Worm (Caenorhabditis elegans) whole organism, mixed stage, embryonic: ENCODE results near the gene F44B9.5.

ENCODE experiments used
- ceh-39 ChIP-seq: fragments of 150-350 bp; optimal IDR thresholded peaks from 2 replicates; lab custom pipeline; 2014; ENCODE audit warnings: missing biosample characterization, missing genetic modification characterization
- ceh-83 ChIP-seq: fragments of 200-800 bp; sonication (Bioruptor generic); optimal IDR thresholded peaks from 2 replicates; lab custom pipeline; 2018; ENCODE audit warnings: mild to moderate bottlenecking, missing genetic modification characterization, missing compliant biosample characterization
- ces-1 ChIP-seq: fragments of 150-350 bp; optimal IDR thresholded peaks from 2 replicates; lab custom pipeline; 2014; ENCODE audit warnings: missing biosample characterization, missing genetic modification reagents, missing genetic modification characterization
- elt-1 ChIP-seq: sonication (generic microtip); optimal IDR thresholded peaks from 2 replicates; lab custom pipeline; 2017; ENCODE audit warnings: missing genetic modification characterization, mild to moderate bottlenecking, missing compliant biosample characterization, antibody characterized with exemption, moderate library complexity, borderline replicate concordance; ENCODE audit not compliant: insufficient read depth
- hlh-1 ChIP-seq: fragments of 150-350 bp; optimal IDR thresholded peaks from 2 replicates; lab custom pipeline; 2014; ENCODE audit warnings: missing biosample characterization, missing genetic modification reagents, missing genetic modification characterization
- lsy-2 ChIP-seq: fragments of 150-350 bp; optimal IDR thresholded peaks from 2 replicates; lab custom pipeline; 2014; ENCODE audit warnings: missing biosample characterization, missing genetic modification characterization
- mls-2 ChIP-seq: sonication (generic microtip); optimal IDR thresholded peaks from 2 replicates; lab custom pipeline; 2016; ENCODE audit warnings: mild to moderate bottlenecking, missing genetic modification characterization, moderate library complexity, missing compliant biosample characterization
- nhr-28 ChIP-seq: fragments of 150-350 bp; optimal IDR thresholded peaks from 2 replicates; lab custom pipeline; 2014; ENCODE audit warnings: missing biosample characterization, missing genetic modification characterization
- nhr-76 ChIP-seq: sonication (generic microtip); optimal IDR thresholded peaks from 2 replicates; lab custom pipeline; 2017; ENCODE audit warnings: missing biosample characterization, missing genetic modification characterization
- pha-4 ChIP-seq: fragments of 150-350 bp; optimal IDR thresholded peaks from 2 replicates; lab custom pipeline; 2018; ENCODE audit warnings: missing biosample characterization, missing genetic modification reagents, missing genetic modification characterization
- unc-39 ChIP-seq: fragments of 150-350 bp; optimal IDR thresholded peaks from 2 replicates; lab custom pipeline; 2014; ENCODE audit warnings: missing biosample characterization, missing genetic modification characterization
- unc-62 ChIP-seq: fragments of 150-350 bp; optimal IDR thresholded peaks from 2 replicates; lab custom pipeline; 2014; ENCODE audit warnings: missing biosample characterization, missing genetic modification reagents, missing genetic modification characterization
- zip-8 ChIP-seq: fragments of 150-350 bp; optimal IDR thresholded peaks from 2 replicates; lab custom pipeline; 2014; ENCODE audit warnings: missing biosample characterization, missing genetic modification characterization
- ztf-11 ChIP-seq: fragments of 150-350 bp; optimal IDR thresholded peaks from 2 replicates; lab custom pipeline; 2014; ENCODE audit warnings: missing biosample characterization, missing genetic modification characterization

DNA sequence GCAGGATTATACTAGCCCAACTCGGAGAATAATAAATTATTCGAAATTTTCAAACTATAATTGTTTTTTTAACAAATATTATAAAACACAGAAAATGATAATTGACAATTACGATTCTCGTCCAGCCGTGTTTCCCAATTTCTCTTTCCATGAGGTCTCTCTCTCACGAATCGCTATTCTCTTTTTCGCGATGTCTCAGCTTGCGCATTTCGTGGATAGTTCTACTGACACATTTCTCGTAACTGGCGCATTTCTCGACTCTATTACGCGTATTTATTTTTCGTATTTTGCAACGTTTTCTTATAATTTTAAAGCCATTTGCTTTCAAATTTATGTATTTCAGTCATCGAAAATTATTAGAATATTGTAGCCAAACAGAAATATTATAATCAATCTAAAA lies 27.4 kb upstream of the F44B9.5 start:
- TF ChIP-seq ceh-39 (peak; percentile 90), ces-1 (GFP tag; lab: Kevin White, UChicago) (peak; percentile 90), elt-1 (tag; lab: Kevin White, UChicago) (peak; percentile 56), ceh-83 (GFP tag; lab: Kevin White, UChicago) (peak; percentile 99), pha-4 (tag; lab: Kevin White, UChicago) (peak; percentile 98), unc-39 (tag; lab: Kevin White, UChicago) (peak; percentile 67), mls-2 (tag; lab: Kevin White, UChicago) (peak; percentile 100), zip-8 (no peak), nhr-76 (tag; lab: Kevin White, UChicago) (no peak), lsy-2 (tag; lab: Kevin White, UChicago) (peak; percentile 93), unc-62 (GFP tag; lab: Kevin White, UChicago) (peak; percentile 94), nhr-28 (tag; lab: Kevin White, UChicago) (peak; percentile 94), hlh-1 (tag; lab: Kevin White, UChicago) (peak; percentile 88), ztf-11 (tag; lab: Kevin White, UChicago) (peak; percentile 94)
